Fruit fly (Drosophila melanogaster): ENCODE results near the gene CG31086.

Gene CG31086

DNA sequence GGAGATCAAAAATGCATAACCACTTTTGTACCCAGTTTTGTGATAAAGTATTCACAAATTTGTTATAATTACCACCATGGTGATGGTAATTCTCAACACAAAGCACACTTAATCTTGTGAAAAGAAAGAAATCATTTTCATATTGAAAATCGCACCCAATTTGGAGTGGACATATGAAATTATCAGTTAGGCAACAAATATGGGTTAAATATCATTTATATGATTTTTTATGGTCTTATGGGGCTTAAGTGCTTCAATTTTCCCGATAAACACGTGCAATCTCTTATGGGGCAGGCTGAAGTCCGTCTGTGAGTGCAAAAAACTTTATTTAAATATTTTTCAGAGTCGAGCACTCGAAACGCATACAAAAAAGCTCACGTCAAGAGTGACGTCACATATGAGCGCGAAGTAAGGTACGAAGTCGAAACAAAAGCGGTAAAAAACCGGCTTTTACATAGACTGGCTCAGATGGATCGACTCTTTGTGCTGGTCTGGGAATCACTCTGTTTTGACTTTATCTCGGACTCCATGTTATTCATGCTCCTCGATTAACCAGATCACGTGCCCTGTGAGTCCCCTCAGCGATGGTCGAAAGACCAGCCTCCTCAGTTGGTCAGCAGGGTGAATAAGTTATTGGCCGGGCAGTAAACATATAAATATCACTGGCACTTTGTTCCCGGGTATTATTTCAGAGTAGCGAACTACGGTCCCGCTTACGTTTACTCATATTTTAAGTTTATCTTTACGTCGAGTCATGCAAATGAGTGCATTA is 41.6 kb downstream of the CG31086 start (continued):
- peak; percentile 31 to 51 for TF ChIP-seq ss (GFP tag; optimal IDR thresholded peaks at IDR 0.05)
- TF ChIP-seq dsx (GFP tag; optimal IDR thresholded peaks at IDR 0.05; ENCODE audit: poor library complexity, severe bottlenecking) = no peak
- TF ChIP-seq CG8119 (GFP tag; IDR thresholded peaks at IDR 0.05) = 0 out of 3 replicates have a peak, but pooled peaks have one; percentile 28
- no peak for TF ChIP-seq esn (GFP tag; optimal IDR thresholded peaks at IDR 0.05)
- TF ChIP-seq Eip75B (GFP tag; optimal IDR thresholded peaks at IDR 0.05) = no peak
- TF ChIP-seq svp (GFP tag) = peak; percentile 38
- TF ChIP-seq CG4318 (GFP tag; optimal IDR thresholded peaks at IDR 0.05) = no peak
- TF ChIP-seq fd85E (GFP tag; optimal IDR thresholded peaks at IDR 0.05) = no peak
- no peak for TF ChIP-seq pdm3 (GFP tag; optimal IDR thresholded peaks at IDR 0.05)
- TF ChIP-seq OdsH (GFP tag; optimal IDR thresholded peaks at IDR 0.05) = no peak
- no peak for TF ChIP-seq topi (GFP tag; optimal IDR thresholded peaks at IDR 0.05)
- TF ChIP-seq CG9139 (GFP tag; optimal IDR thresholded peaks at IDR 0.05) = peak; percentile 14
- TF ChIP-seq Hr39 (GFP tag; optimal IDR thresholded peaks at IDR 0.05) = no peak

DNA sequence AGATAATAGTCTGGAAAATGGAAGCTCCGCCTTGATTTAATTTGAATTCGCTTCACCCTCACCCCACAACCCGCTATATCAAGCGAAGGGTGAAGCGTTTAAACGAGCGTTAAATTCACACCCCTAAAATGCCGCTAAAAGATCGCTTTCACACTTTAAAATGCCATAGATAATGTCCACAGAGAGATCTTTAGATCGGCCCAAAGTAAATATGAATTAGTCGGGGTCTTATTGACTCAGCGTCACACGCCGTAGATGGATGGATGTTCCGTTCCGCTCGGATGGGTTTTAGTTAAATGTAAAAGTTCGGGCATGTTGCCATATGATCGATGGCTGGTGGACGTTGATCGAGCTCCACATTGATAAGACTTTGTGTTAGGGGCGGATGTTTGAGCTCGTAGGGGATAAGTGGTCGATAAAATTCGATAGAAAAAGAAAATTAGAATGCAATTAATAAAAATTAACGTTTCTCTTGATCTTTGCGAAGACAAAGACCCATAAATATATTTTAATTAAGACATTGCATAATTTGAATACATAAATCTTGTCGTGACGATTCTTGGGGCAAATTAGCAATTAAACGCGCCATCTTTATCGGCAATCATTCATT is 43.1 kb downstream of the CG31086 start:
- TF ChIP-seq fkh (GFP tag; optimal IDR thresholded peaks at IDR 0.05) (peak; percentile 95), Sox102F (GFP tag; optimal IDR thresholded peaks at IDR 0.05) (no peak), svp (GFP tag) (peak; percentile 38)

DNA sequence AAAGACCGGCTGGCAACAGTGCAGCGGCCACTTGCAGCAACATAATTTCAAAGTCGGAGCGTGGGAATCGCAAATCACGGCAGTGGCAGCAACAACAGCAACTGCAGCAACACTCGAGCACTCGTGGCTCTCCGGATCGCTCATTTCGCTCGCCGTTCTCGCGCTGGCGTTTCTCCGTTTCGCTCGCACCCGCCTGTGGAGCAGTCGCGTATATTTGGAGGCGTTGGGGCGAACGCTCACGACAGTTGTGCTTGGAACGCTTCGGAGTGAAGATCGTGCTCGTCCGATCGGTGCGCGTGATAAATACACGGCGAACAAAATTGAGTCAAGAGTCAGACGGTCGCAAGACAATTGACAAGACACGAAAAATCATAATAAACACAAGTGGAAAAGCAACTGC is 45.0 kb downstream of the CG31086 start, which contains the start of gene CG12290:
CG12290 (plus strand) TSS at position 233 of the 400 bp plus-strand sequence.
- TF ChIP-seq OdsH (GFP tag; optimal IDR thresholded peaks at IDR 0.05) = peak; percentile 16
- TF ChIP-seq Blimp-1 (GFP tag; optimal IDR thresholded peaks at IDR 0.05) = no peak
- TF ChIP-seq CG6854 (GFP tag; optimal IDR thresholded peaks at IDR 0.05) = peak; percentile 98
- peak; percentile 35 for TF ChIP-seq CG32006 (GFP tag; optimal IDR thresholded peaks at IDR 0.05)
- no peak for TF ChIP-seq CG10631 (GFP tag; optimal IDR thresholded peaks at IDR 0.05)
- TF ChIP-seq Smox (GFP tag; optimal IDR thresholded peaks at IDR 0.05) = peak; percentile 19
- peak; percentile 29 for TF ChIP-seq pdm3 (GFP tag; optimal IDR thresholded peaks at IDR 0.05)
- peak; percentile 15 for TF ChIP-seq CG9139 (GFP tag; optimal IDR thresholded peaks at IDR 0.05)
- peak; percentile 43 for TF ChIP-seq net (GFP tag; optimal IDR thresholded peaks at IDR 0.05)
- TF ChIP-seq ss (GFP tag; optimal IDR thresholded peaks at IDR 0.05) = peak in 1 of 2 experiments; percentile 34
- TF ChIP-seq CG8119 (GFP tag; IDR thresholded peaks at IDR 0.05) = peak; percentile 32; the same call in 1 of the 3 replicates
- no peak for TF ChIP-seq CG3032 (tag; optimal IDR thresholded peaks at IDR 0.05)
- peak; percentile 11 for TF ChIP-seq cyc (GFP tag; optimal IDR thresholded peaks at IDR 0.05)
- TF ChIP-seq Sox14 (GFP tag; optimal IDR thresholded peaks at IDR 0.05) = peak; percentile 27
- peak; percentile 72 for TF ChIP-seq CG6163 (GFP tag; IDR thresholded peaks at IDR 0.05)
- peak; percentile 8 for TF ChIP-seq Ets96B (tag; optimal IDR thresholded peaks at IDR 0.05)
- peak; percentile 46 for TF ChIP-seq dsx (GFP tag; optimal IDR thresholded peaks at IDR 0.05; ENCODE audit: poor library complexity, severe bottlenecking)
- peak; percentile 82 for TF ChIP-seq svp (GFP tag)
- TF ChIP-seq CG11762 (GFP tag; optimal IDR thresholded peaks at IDR 0.05; ENCODE audit: insufficient read depth) = no peak
- TF ChIP-seq CG6792 (GFP tag; optimal IDR thresholded peaks at IDR 0.05) = no peak
- peak; percentile 19 for TF ChIP-seq CG6276 (GFP tag; optimal IDR thresholded peaks at IDR 0.05)
- no peak for TF ChIP-seq CG10669 (GFP tag; optimal IDR thresholded peaks at IDR 0.05)
- peak; percentile 78; the same call in 2 of the 3 replicates for TF ChIP-seq eg (GFP tag; IDR thresholded peaks at IDR 0.05)
- peak; percentile 42; the same call in 1 of the 2 replicates for TF ChIP-seq CG15336 (GFP tag; IDR thresholded peaks at IDR 0.05)
- peak; percentile 11 for TF ChIP-seq Eip75B (GFP tag; optimal IDR thresholded peaks at IDR 0.05)
- peak; percentile 37 for TF ChIP-seq Hr39 (GFP tag; optimal IDR thresholded peaks at IDR 0.05)
- no peak for TF ChIP-seq CG4318 (GFP tag; optimal IDR thresholded peaks at IDR 0.05)
- peak; percentile 38 for TF ChIP-seq CG8632 (GFP tag; optimal IDR thresholded peaks at IDR 0.05)
- TF ChIP-seq salr (GFP tag; optimal IDR thresholded peaks at IDR 0.05) = peak in 1 of 2 experiments; percentile 15
- peak; percentile 12 for TF ChIP-seq CG31627 (GFP tag; optimal IDR thresholded peaks at IDR 0.05)
- no peak for TF ChIP-seq Gug (GFP tag; IDR thresholded peaks at IDR 0.05)
- no peak for TF ChIP-seq CG11902 (GFP tag; optimal IDR thresholded peaks at IDR 0.05)
- no peak for TF ChIP-seq Hr38 (GFP tag; optimal IDR thresholded peaks at IDR 0.05)
- peak; percentile 63 for TF ChIP-seq fd85E (GFP tag; optimal IDR thresholded peaks at IDR 0.05)
- peak; percentile 18 for TF ChIP-seq Sox102F (GFP tag; optimal IDR thresholded peaks at IDR 0.05)
- TF ChIP-seq Hr4 (GFP tag; optimal IDR thresholded peaks at IDR 0.05) = peak; percentile 9
- peak; percentile 26 for TF ChIP-seq topi (GFP tag; optimal IDR thresholded peaks at IDR 0.05)
- TF ChIP-seq fkh (GFP tag; optimal IDR thresholded peaks at IDR 0.05) = peak; percentile 15
- TF ChIP-seq Eip78C (GFP tag) = peak; percentile 76
- TF ChIP-seq vri (GFP tag; optimal IDR thresholded peaks at IDR 0.05) = peak; percentile 43
- TF ChIP-seq Eip93F (GFP tag; optimal IDR thresholded peaks at IDR 0.05) = no peak

Data from whole organism, prepupa.